Worm (Caenorhabditis elegans) whole organism, L4 larva: ENCODE data around the gene clec-26.

Source experiments
- F10B5.3 ChIP-seq: sonication (generic microtip); optimal IDR thresholded peaks from 2 replicates; lab custom pipeline; 2016; ENCODE audit warnings: mild to moderate bottlenecking, missing genetic modification characterization, missing compliant biosample characterization
- F26F4.8 ChIP-seq: fragments of 200-800 bp; sonication (Bioruptor generic); conservative IDR thresholded peaks from 2 replicates; pipeline ENCODE4 v1.3.6; 2022; ENCODE audit warnings: missing genetic modification characterization, missing compliant biosample characterization
- F37D6.2 ChIP-seq: sonication (generic microtip); optimal IDR thresholded peaks from 2 replicates; lab custom pipeline; 2016; ENCODE audit warnings: mild to moderate bottlenecking, missing genetic modification characterization, missing compliant biosample characterization
- F49E8.2 ChIP-seq: sonication (generic microtip); optimal IDR thresholded peaks from 2 replicates; lab custom pipeline; 2016; ENCODE audit warnings: missing compliant biosample characterization, mild to moderate bottlenecking, missing genetic modification characterization, borderline replicate concordance
- ZK337.2 ChIP-seq: fragments of 200-800 bp; sonication (Bioruptor generic); IDR thresholded peaks from 2 replicates; pipeline ENCODE4 v1.3.6; 2022; ENCODE audit warnings: missing genetic modification reagents, missing genetic modification characterization, missing compliant biosample characterization
- aha-1 ChIP-seq: fragments of 150-350 bp; peaks from one replicate; lab custom pipeline; 2014; ENCODE audit warnings: missing biosample characterization, missing genetic modification characterization
- aly-2 ChIP-seq: sonication (generic microtip); optimal IDR thresholded peaks from 2 replicates; lab custom pipeline; 2018; ENCODE audit warnings: missing biosample characterization, missing genetic modification characterization
- ama-1 ChIP-seq: fragments of 150-350 bp; optimal IDR thresholded peaks from 2 replicates; lab custom pipeline; 2014; ENCODE audit warnings: inconsistent platforms, mixed read lengths
- attf-4 ChIP-seq: sonication (generic microtip); optimal IDR thresholded peaks from 3 replicates; lab custom pipeline; 2017; ENCODE audit warnings: missing biosample characterization, missing genetic modification characterization
- ceh-20 ChIP-seq: fragments of 200-800 bp; sonication (Bioruptor generic); IDR thresholded peaks from 2 replicates; pipeline ENCODE4 v1.3.6; 2022; ENCODE audit warnings: missing genetic modification reagents, missing genetic modification characterization, missing compliant biosample characterization
- ceh-28 ChIP-seq: fragments of 150-350 bp; optimal IDR thresholded peaks from 2 replicates; lab custom pipeline; 2014; ENCODE audit warnings: missing biosample characterization, missing genetic modification reagents, missing genetic modification characterization
- ceh-44 ChIP-seq: fragments of 200-800 bp; sonication (Bioruptor generic); IDR thresholded peaks from 2 replicates; pipeline ENCODE4 v1.3.6; 2022; ENCODE audit warnings: missing genetic modification reagents, missing genetic modification characterization, missing compliant biosample characterization
- ceh-62 ChIP-seq: sonication (generic microtip); optimal IDR thresholded peaks from 2 replicates; lab custom pipeline; 2017; ENCODE audit warnings: missing biosample characterization, missing genetic modification characterization
- daf-16 ChIP-seq, 3 experiments: sonication (generic microtip); optimal IDR thresholded peaks; 2 replicates each; lab custom pipeline; 2016 to 2017; ENCODE audit warnings: missing genetic modification characterization in 3 of 3, missing genetic modification reagents in 3 of 3, mild to moderate bottlenecking in 2 of 3, missing compliant biosample characterization in 2 of 3, missing biosample characterization in 1 of 3, moderate library complexity in 1 of 3
- daf-19 ChIP-seq: fragments of 200-800 bp; sonication (Bioruptor generic); conservative IDR thresholded peaks from 2 replicates; pipeline ENCODE4 v1.3.6; 2022; ENCODE audit warnings: missing genetic modification characterization, missing compliant biosample characterization
- dmd-6 ChIP-seq: fragments of 200-800 bp; sonication (Bioruptor generic); IDR thresholded peaks from 2 replicates; pipeline ENCODE4 v1.3.6; 2022; ENCODE audit warnings: missing genetic modification reagents, missing genetic modification characterization, missing compliant biosample characterization
- dpl-1 ChIP-seq: fragments of 150-350 bp; optimal IDR thresholded peaks from 2 replicates; lab custom pipeline; 2014; ENCODE audit warnings: missing biosample characterization, missing genetic modification reagents, missing genetic modification characterization
- egl-27 ChIP-seq: sonication (generic microtip); optimal IDR thresholded peaks from 3 replicates; lab custom pipeline; 2017; ENCODE audit warnings: missing biosample characterization, missing genetic modification reagents, missing genetic modification characterization
- hlh-30 ChIP-seq: sonication (generic microtip); optimal IDR thresholded peaks from 2 replicates; lab custom pipeline; 2017; ENCODE audit warnings: antibody characterized with exemption, mild to moderate bottlenecking, missing genetic modification characterization, missing compliant biosample characterization; ENCODE audit not compliant: insufficient read depth
- jun-1 ChIP-seq: fragments of 150-350 bp; optimal IDR thresholded peaks from 2 replicates; lab custom pipeline; 2014; ENCODE audit warnings: missing biosample characterization, missing genetic modification reagents, missing genetic modification characterization
- lin-38 ChIP-seq: fragments of 200-800 bp; sonication (Bioruptor generic); IDR thresholded peaks from 2 replicates; pipeline ENCODE4 v1.3.6; 2022; ENCODE audit warnings: missing genetic modification reagents, missing genetic modification characterization, missing compliant biosample characterization
- lin-39 ChIP-seq: fragments of 150-350 bp; optimal IDR thresholded peaks from 2 replicates; lab custom pipeline; 2014; ENCODE audit warnings: missing biosample characterization, missing genetic modification reagents, missing genetic modification characterization
- lir-3 ChIP-seq: sonication (generic microtip); optimal IDR thresholded peaks from 2 replicates; lab custom pipeline; 2016; ENCODE audit warnings: mild to moderate bottlenecking, missing genetic modification characterization, missing compliant biosample characterization
- madf-5 ChIP-seq, 2 experiments: fragments of 200-800 bp; sonication (Bioruptor generic); IDR thresholded peaks; 2 replicates each; pipeline ENCODE4 v1.3.6; 2022; ENCODE audit warnings: missing compliant biosample characterization in 2 of 2, missing genetic modification characterization in 2 of 2
- madf-9 ChIP-seq: fragments of 200-800 bp; sonication (Bioruptor generic); conservative IDR thresholded peaks from 2 replicates; pipeline ENCODE4 v1.3.6; 2022; ENCODE audit warnings: missing genetic modification reagents, missing genetic modification characterization, missing compliant biosample characterization
- mdt-29 ChIP-seq: fragments of 200-800 bp; sonication (Bioruptor generic); IDR thresholded peaks from 2 replicates; pipeline ENCODE4 v1.3.6; 2022; ENCODE audit warnings: missing genetic modification reagents, missing genetic modification characterization, missing compliant biosample characterization
- mep-1 ChIP-seq: fragments of 150-350 bp; sonication (generic microtip); optimal IDR thresholded peaks from 3 replicates; lab custom pipeline; 2014; ENCODE audit warnings: missing biosample characterization, missing genetic modification characterization
- nhr-11 ChIP-seq: fragments of 150-350 bp; optimal IDR thresholded peaks from 2 replicates; lab custom pipeline; 2014; ENCODE audit warnings: missing biosample characterization, missing genetic modification characterization
- nhr-111 ChIP-seq: fragments of 200-800 bp; sonication (Bioruptor generic); optimal IDR thresholded peaks from 2 replicates; lab custom pipeline; 2018; ENCODE audit warnings: mild to moderate bottlenecking, missing genetic modification characterization, missing compliant biosample characterization
- nhr-237 ChIP-seq: sonication (generic microtip); optimal IDR thresholded peaks from 2 replicates; lab custom pipeline; 2017; ENCODE audit warnings: missing biosample characterization, missing genetic modification characterization
- nhr-41 ChIP-seq: fragments of 200-800 bp; sonication (Bioruptor generic); IDR thresholded peaks from 2 replicates; pipeline ENCODE4 v1.3.6; 2022; ENCODE audit warnings: missing genetic modification reagents, missing genetic modification characterization, missing compliant biosample characterization
- php-3 ChIP-seq: fragments of 200-800 bp; sonication (Bioruptor generic); IDR thresholded peaks from 2 replicates; pipeline ENCODE4 v1.3.6; 2022; ENCODE audit warnings: missing genetic modification reagents, missing genetic modification characterization, missing compliant biosample characterization
- pqm-1 ChIP-seq: sonication (generic microtip); optimal IDR thresholded peaks from 2 replicates; lab custom pipeline; 2017; ENCODE audit warnings: missing biosample characterization, missing genetic modification characterization
- saeg-2 ChIP-seq: fragments of 200-800 bp; sonication (Bioruptor generic); IDR thresholded peaks from 2 replicates; pipeline ENCODE4 v1.3.6; 2022; ENCODE audit warnings: missing genetic modification reagents, missing genetic modification characterization, missing compliant biosample characterization
- set-16 ChIP-seq: fragments of 200-800 bp; sonication (Bioruptor generic); IDR thresholded peaks from 2 replicates; pipeline ENCODE4 v1.3.6; 2022; ENCODE audit warnings: missing genetic modification reagents, missing genetic modification characterization, missing compliant biosample characterization
- snpc-1.2 ChIP-seq: fragments of 200-800 bp; sonication (Bioruptor generic); IDR thresholded peaks from 2 replicates; pipeline ENCODE4 v1.3.6; 2022; ENCODE audit warnings: missing genetic modification reagents, missing genetic modification characterization, missing compliant biosample characterization
- tag-97 ChIP-seq: fragments of 200-800 bp; sonication (Bioruptor generic); IDR thresholded peaks from 2 replicates; pipeline ENCODE4 v1.3.6; 2022; ENCODE audit warnings: missing genetic modification characterization, missing compliant biosample characterization
- tra-1 ChIP-seq: fragments of 200-800 bp; sonication (Bioruptor generic); IDR thresholded peaks from 2 replicates; pipeline ENCODE4 v1.3.6; 2022; ENCODE audit warnings: missing genetic modification reagents, missing genetic modification characterization, missing compliant biosample characterization
- unc-130 ChIP-seq: sonication (generic microtip); optimal IDR thresholded peaks from 2 replicates; lab custom pipeline; 2016; ENCODE audit warnings: missing genetic modification reagents, missing genetic modification characterization, missing compliant biosample characterization
- unc-62 ChIP-seq, 3 experiments: fragments of 150-350 bp in 1 of 3; sonication (generic microtip); optimal IDR thresholded peaks in 2 of 3; peaks in 1 of 3; 1 replicate in 1 of 3; 2 replicates in 2 of 3; lab custom pipeline; 2014 to 2017; ENCODE audit warnings: missing biosample characterization in 3 of 3, missing genetic modification characterization in 3 of 3, missing genetic modification reagents in 3 of 3, missing genotype in 1 of 3
- ztf-7 ChIP-seq: fragments of 150-350 bp; optimal IDR thresholded peaks from 2 replicates; lab custom pipeline; 2014; ENCODE audit warnings: missing biosample characterization, missing genetic modification characterization

clec-26 gene

DNA sequence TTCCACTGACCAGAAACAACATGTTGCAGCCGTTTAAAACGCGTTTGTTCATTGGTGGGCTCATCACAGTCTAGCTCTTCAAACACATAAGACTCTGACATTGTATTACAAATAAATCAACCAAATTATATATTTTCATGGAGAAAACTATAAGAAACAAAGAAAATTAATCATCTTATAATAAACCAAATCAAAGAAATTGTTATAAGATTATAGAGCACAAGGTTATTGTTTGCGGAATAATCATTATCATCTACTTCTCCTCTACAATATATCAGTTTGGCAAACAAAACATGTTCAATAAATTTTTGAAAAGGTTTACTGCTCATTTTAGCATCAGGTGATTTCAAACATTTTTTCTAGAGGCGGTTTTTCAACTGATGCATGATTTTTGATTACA is 13.3 kb downstream of the clec-26 start, which contains the start of the genes clec-32 and clec-24:
TSS of gene clec-32 (minus strand) at position 101 of the 400 bp plus-strand sequence.
TSS of gene clec-24 (plus strand) at position 294 of the 400 bp plus-strand sequence.
- TF ChIP-seq F26F4.8 (GFP tag; lab: Robert Waterston, UW) (no peak), daf-19 (GFP tag; lab: Robert Waterston, UW) (no peak), unc-62 (GFP tag; optimal IDR thresholded peaks at IDR 0.05 in 1 of 2; lab: Kevin White, UChicago) (no peak), unc-62 (tag; optimal IDR thresholded peaks at IDR 0.05; lab: Kevin White, UChicago) (no peak), mep-1 (tag; lab: Kevin White, UChicago) (no peak), madf-9 (GFP tag; lab: Robert Waterston, UW) (no peak), jun-1 (tag; lab: Kevin White, UChicago) (no peak), F10B5.3 (tag; lab: Kevin White, UChicago) (no peak), pqm-1 (tag; lab: Kevin White, UChicago) (no peak), mdt-29 (GFP tag; lab: Robert Waterston, UW) (no peak), nhr-41 (GFP tag; lab: Robert Waterston, UW) (no peak), egl-27 (no peak), tra-1 (GFP tag; lab: Robert Waterston, UW) (no peak), lir-3 (tag; lab: Kevin White, UChicago) (no peak), nhr-111 (GFP tag; lab: Kevin White, UChicago) (no peak), F49E8.2 (tag; lab: Kevin White, UChicago) (no peak), unc-130 (GFP tag; lab: Kevin White, UChicago) (no peak), set-16 (GFP tag; lab: Robert Waterston, UW) (no peak), lin-38 (GFP tag; lab: Robert Waterston, UW) (no peak), daf-16 (GFP tag; optimal IDR thresholded peaks at IDR 0.05; lab: Kevin White, UChicago) (no peak), daf-16 (tag; optimal IDR thresholded peaks at IDR 0.05; lab: Kevin White, UChicago) (no peak)

DNA sequence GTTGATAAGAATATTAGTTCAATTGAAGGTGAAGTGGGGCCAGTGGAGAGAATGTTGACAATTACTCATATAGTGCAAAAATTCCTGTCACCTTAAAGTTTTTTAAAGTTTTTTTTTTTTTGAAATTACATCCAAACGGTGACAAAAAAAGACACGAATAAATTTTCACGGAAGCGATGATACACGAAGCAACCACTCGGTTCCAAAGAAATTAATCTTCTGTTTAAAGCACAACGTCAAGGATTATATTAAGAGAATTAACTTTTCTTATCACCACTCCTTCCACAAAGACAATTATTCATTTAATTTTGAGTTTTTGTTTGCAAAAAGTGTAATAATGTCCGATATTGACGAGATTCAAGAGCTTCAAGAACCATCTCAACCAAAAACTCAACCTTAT is 17.0 kb downstream of the clec-26 start, which contains the start of gene clec-28:
TSS of gene clec-28 (plus strand) at position 301 of the 400 bp plus-strand sequence.
- no peak for TF ChIP-seq F37D6.2 (tag; lab: Kevin White, UChicago)
- TF ChIP-seq ztf-7 (tag; lab: Kevin White, UChicago): no peak
- no peak for TF ChIP-seq daf-19 (GFP tag; lab: Robert Waterston, UW)
- no peak for TF ChIP-seq nhr-237 (tag; lab: Kevin White, UChicago)
- no peak for TF ChIP-seq ceh-44 (GFP tag; lab: Robert Waterston, UW)
- TF ChIP-seq nhr-11 (tag; lab: Kevin White, UChicago): no peak
- TF ChIP-seq hlh-30: no peak

DNA sequence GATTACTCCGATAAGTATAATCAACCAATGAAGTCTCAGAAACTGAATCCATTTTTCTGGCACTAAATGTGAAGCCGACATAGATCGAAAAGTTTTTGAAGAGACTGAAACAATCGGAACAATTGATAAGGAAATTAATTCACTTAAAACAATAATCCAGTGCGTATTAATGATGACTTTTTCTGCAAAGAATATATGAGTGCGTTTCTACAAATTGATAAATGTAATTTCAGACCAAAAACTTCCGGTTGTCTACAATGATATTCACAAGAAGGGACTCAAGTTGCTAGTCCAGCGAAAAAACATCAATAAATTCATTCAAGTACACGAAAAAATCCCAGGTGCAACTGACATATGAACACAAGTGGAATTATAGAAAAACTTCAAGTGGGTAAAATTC is 21.3 kb downstream of the clec-26 start, which contains the start of gene clec-33:
TSS of gene clec-33 (minus strand) at position 101 of the 400 bp plus-strand sequence.
- TF ChIP-seq madf-5 (GFP tag; IDR thresholded peaks at IDR 0.05; lab: Robert Waterston, UW) (no peak), tag-97 (GFP tag; lab: Robert Waterston, UW) (no peak), F49E8.2 (tag; lab: Kevin White, UChicago) (no peak)

DNA sequence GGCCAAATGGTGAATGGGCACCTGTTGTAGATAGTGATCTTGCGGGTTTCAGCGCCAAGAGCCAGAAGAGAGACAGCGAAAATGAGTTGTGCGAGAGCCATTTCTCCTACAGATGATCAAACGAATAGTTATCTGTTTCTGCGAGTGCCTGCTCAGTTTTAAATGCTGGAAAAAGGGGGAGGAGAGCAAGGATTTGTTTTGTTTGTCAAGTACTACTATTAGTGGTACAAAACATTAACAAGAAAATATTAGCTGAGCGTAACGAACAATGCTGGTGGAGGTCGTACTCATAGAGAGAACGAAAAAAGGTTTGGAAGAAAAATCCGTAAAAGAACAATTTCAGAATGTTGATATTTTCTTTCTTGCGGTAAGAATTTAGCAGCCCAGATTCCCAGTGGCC is 23.0 kb downstream of the clec-26 start, which contains the start of gene thn-4:
TSS of gene thn-4 (minus strand) at position 101 of the 400 bp plus-strand sequence.
- no peak for TF ChIP-seq hlh-30
- TF ChIP-seq php-3 (GFP tag; lab: Robert Waterston, UW): no peak
- TF ChIP-seq ama-1 (lab: Kevin White, UChicago): no peak
- no peak for TF ChIP-seq nhr-111 (GFP tag; lab: Kevin White, UChicago)
- TF ChIP-seq daf-19 (GFP tag; lab: Robert Waterston, UW): no peak
- TF ChIP-seq saeg-2: no peak
- no peak for TF ChIP-seq ceh-20 (GFP tag; lab: Robert Waterston, UW)
- TF ChIP-seq lin-39: no peak
- TF ChIP-seq ZK337.2 (GFP tag; lab: Robert Waterston, UW): no peak
- TF ChIP-seq attf-4 (tag; lab: Kevin White, UChicago): no peak
- TF ChIP-seq dmd-6: no peak
- TF ChIP-seq snpc-1.2 (GFP tag; lab: Robert Waterston, UW): no peak
- TF ChIP-seq aha-1 (tag; lab: Kevin White, UChicago): no peak
- TF ChIP-seq daf-16 (GFP tag; optimal IDR thresholded peaks at IDR 0.05; lab: Kevin White, UChicago): no peak
- no peak for TF ChIP-seq daf-16 (tag; optimal IDR thresholded peaks at IDR 0.05; lab: Kevin White, UChicago)
- TF ChIP-seq aly-2: no peak
- no peak for TF ChIP-seq dpl-1 (GFP tag; lab: Kevin White, UChicago)
- TF ChIP-seq ceh-28: no peak
- no peak for TF ChIP-seq ceh-62 (tag; lab: Kevin White, UChicago)
